1 fruit fly cellular context compared by ENCODE assay signal in the genomic region with DNA sequence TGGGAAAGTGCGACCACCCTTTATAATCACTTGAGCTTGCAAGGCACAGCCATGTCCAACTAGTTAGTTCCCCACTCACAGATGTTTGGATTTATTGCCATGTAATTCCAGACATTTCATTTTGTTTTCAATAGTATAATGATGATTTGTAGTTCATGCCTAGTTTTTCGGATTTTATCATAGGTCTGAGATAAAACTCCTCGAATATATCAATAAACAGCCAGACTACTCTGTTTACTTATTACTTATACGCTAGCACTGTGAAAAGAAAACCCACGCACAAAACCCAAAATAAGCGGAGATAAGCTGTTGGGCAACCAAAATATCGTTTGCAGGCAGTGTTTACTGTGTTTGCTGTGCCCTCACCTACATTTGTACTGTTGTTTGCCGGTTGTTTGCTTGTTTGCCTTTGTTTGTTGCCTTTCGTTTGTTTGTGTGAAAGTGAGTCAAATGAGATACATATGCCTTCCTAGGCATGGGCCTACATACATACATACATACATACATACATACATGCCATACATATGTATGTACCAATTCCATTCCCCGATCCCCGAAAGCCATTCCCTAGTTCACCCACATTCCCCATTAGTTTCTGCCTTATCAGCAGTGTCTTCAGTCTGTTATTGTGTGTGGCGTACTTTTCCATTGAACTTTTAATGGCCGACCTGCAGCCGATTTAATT.
A peak's percentile ranks its signal among the peaks of the same experiment; 100 is the strongest.
TF ChIP-seq lines count a peak whose summit lies in the region.

No protein-coding gene starts in this region.

TF ChIP-seq in whole organism, embryonic, 481 proteins besides CTCF, POLR2A, EP300 and RAD21 (continued from another document and continues in another):
- TF ChIP-seq hb (GFP tag; IDR thresholded peaks at IDR 0.05; lab: Robert Waterston, UW; ENCODE audit: partially characterized antibody) (no peak), eve (GFP tag; optimal IDR thresholded peaks at IDR 0.05; lab: Kevin White, UChicago) (peak in 1 of 2 experiments; percentile 87), CG8478 (optimal IDR thresholded peaks at IDR 0.05; lab: Kevin White, UChicago) (no peak), CG3065 (GFP tag; optimal IDR thresholded peaks at IDR 0.05; lab: Kevin White, UChicago) (peak; percentile 29), zf30C (GFP tag; optimal IDR thresholded peaks at IDR 0.05; lab: Kevin White, UChicago) (no peak), Ada2b (GFP tag; IDR thresholded peaks at IDR 0.05; lab: Robert Waterston, UW) (0 out of 2 replicates have a peak, but pooled peaks have one; percentile 4), wor (GFP tag; IDR thresholded peaks at IDR 0.05; lab: Robert Waterston, UW) (peak; percentile 44), CG15269 (tag; optimal IDR thresholded peaks at IDR 0.05; lab: Kevin White, UChicago) (peak; percentile 55), CG2116 (GFP tag; optimal IDR thresholded peaks at IDR 0.05; lab: Kevin White, UChicago) (peak; percentile 58), pho (GFP tag; optimal IDR thresholded peaks at IDR 0.05; lab: Kevin White, UChicago) (peak; percentile 31), fd64A (GFP tag; optimal IDR thresholded peaks at IDR 0.05; lab: Kevin White, UChicago) (peak; percentile 93), CG8765 (GFP tag; IDR thresholded peaks at IDR 0.05; lab: Robert Waterston, UW) (no peak), p53 (GFP tag; optimal IDR thresholded peaks at IDR 0.05; lab: Kevin White, UChicago) (peak; percentile 19), CG17802 (tag; optimal IDR thresholded peaks at IDR 0.05; lab: Kevin White, UChicago) (peak; percentile 58), corto (GFP tag; optimal IDR thresholded peaks at IDR 0.05; lab: Kevin White, UChicago) (no peak), CG1647 (GFP tag; optimal IDR thresholded peaks at IDR 0.05; lab: Kevin White, UChicago) (no peak), tio (GFP tag; optimal IDR thresholded peaks at IDR 0.05; lab: Kevin White, UChicago) (peak; percentile 46), YL-1 (GFP tag; optimal IDR thresholded peaks at IDR 0.05; lab: Kevin White, UChicago) (peak; percentile 52), ATbp (GFP tag; optimal IDR thresholded peaks at IDR 0.05; lab: Kevin White, UChicago) (peak; percentile 93), HmgZ (tag; optimal IDR thresholded peaks at IDR 0.05; lab: Kevin White, UChicago) (peak; percentile 62), Sry-δ (GFP tag; optimal IDR thresholded peaks at IDR 0.05; lab: Kevin White, UChicago) (peak; percentile 7), Sox102F (GFP tag; optimal IDR thresholded peaks at IDR 0.05; lab: Kevin White, UChicago) (peak; percentile 72), vnd (GFP tag; IDR thresholded peaks at IDR 0.05; lab: Robert Waterston, UW; ENCODE audit: partially characterized antibody) (no peak), Hand (GFP tag; optimal IDR thresholded peaks at IDR 0.05; lab: Kevin White, UChicago) (peak; percentile 40), CG4424 (GFP tag; optimal IDR thresholded peaks at IDR 0.05; lab: Kevin White, UChicago) (peak; percentile 49), tna (GFP tag; IDR thresholded peaks at IDR 0.05; lab: Robert Waterston, UW; ENCODE audit: partially characterized antibody) (no peak), CG10543 (GFP tag; optimal IDR thresholded peaks at IDR 0.05; lab: Kevin White, UChicago) (peak; percentile 48), Camta (GFP tag; optimal IDR thresholded peaks at IDR 0.05; lab: Kevin White, UChicago) (peak; percentile 73), dysf (GFP tag; IDR thresholded peaks at IDR 0.05; lab: Robert Waterston, UW) (no peak; the same call in 1 of the 3 replicates), TFAM (GFP tag; optimal IDR thresholded peaks at IDR 0.05; lab: Kevin White, UChicago) (peak; percentile 58), CG12744 (GFP tag; optimal IDR thresholded peaks at IDR 0.05; lab: Kevin White, UChicago) (peak; percentile 24), repo (GFP tag; optimal IDR thresholded peaks at IDR 0.05; lab: Kevin White, UChicago) (peak; percentile 37), peb (GFP tag; IDR thresholded peaks at IDR 0.05; lab: Robert Waterston, UW) (no peak), wek (GFP tag; optimal IDR thresholded peaks at IDR 0.05; lab: Kevin White, UChicago) (peak; percentile 76), gcm2 (GFP tag; optimal IDR thresholded peaks at IDR 0.05; lab: Kevin White, UChicago) (peak; percentile 1), jigr1 (GFP tag; IDR thresholded peaks at IDR 0.05; lab: Robert Waterston, UW) (0 out of 3 replicates have a peak, but pooled peaks have one; percentile 30), Atf-2 (GFP tag; optimal IDR thresholded peaks at IDR 0.05; lab: Kevin White, UChicago) (peak; percentile 52), ranshi (GFP tag; IDR thresholded peaks at IDR 0.05; lab: Robert Waterston, UW) (peak; percentile 37), CG13123 (GFP tag; optimal IDR thresholded peaks at IDR 0.05; lab: Kevin White, UChicago) (peak; percentile 46), sr (GFP tag; IDR thresholded peaks at IDR 0.05; lab: Robert Waterston, UW) (peak; percentile 72; the same call in 2 of the 3 replicates), CG6854 (GFP tag; optimal IDR thresholded peaks at IDR 0.05; lab: Kevin White, UChicago) (peak; percentile 6), Rfx (GFP tag; IDR thresholded peaks at IDR 0.05; lab: Robert Waterston, UW) (peak; percentile 51; the same call in 1 of the 2 replicates), CG18011 (GFP tag; optimal IDR thresholded peaks at IDR 0.05; lab: Kevin White, UChicago) (peak; percentile 36), salm (tag; optimal IDR thresholded peaks at IDR 0.05; lab: Kevin White, UChicago) (peak; percentile 68), fru (optimal IDR thresholded peaks at IDR 0.05; lab: Kevin White, UChicago) (no peak), B-H2 (GFP tag; optimal IDR thresholded peaks at IDR 0.05; lab: Kevin White, UChicago) (no peak), CG3726 (GFP tag; IDR thresholded peaks at IDR 0.05; lab: Robert Waterston, UW) (0 out of 3 replicates have a peak, but pooled peaks have one; percentile 49), Sox100B (GFP tag; optimal IDR thresholded peaks at IDR 0.05; lab: Kevin White, UChicago) (peak; percentile 81), CG17912 (GFP tag; optimal IDR thresholded peaks at IDR 0.05; lab: Kevin White, UChicago) (peak; percentile 64), CG2889 (GFP tag; IDR thresholded peaks at IDR 0.05; lab: Robert Waterston, UW) (0 out of 3 replicates have a peak, but pooled peaks have one; percentile 32), CrebB (tag; optimal IDR thresholded peaks at IDR 0.05; lab: Kevin White, UChicago) (peak; percentile 80), grn (GFP tag; optimal IDR thresholded peaks at IDR 0.05; lab: Kevin White, UChicago) (peak; percentile 34), gt (GFP tag; IDR thresholded peaks at IDR 0.05; lab: Robert Waterston, UW) (no peak), ato (GFP tag; IDR thresholded peaks at IDR 0.05; lab: Robert Waterston, UW; ENCODE audit: partially characterized antibody) (no peak), lbe (GFP tag; optimal IDR thresholded peaks at IDR 0.05; lab: Kevin White, UChicago) (no peak), CG31224 (GFP tag; IDR thresholded peaks at IDR 0.05; lab: Robert Waterston, UW) (no peak), CG12391 (tag; optimal IDR thresholded peaks at IDR 0.05; lab: Kevin White, UChicago) (peak; percentile 64), nmo (GFP tag; optimal IDR thresholded peaks at IDR 0.05; lab: Kevin White, UChicago) (peak; percentile 63), Mrtf (GFP tag; IDR thresholded peaks at IDR 0.05; lab: Robert Waterston, UW) (no peak), CG6813 (GFP tag; optimal IDR thresholded peaks at IDR 0.05; lab: Kevin White, UChicago) (peak; percentile 93), Six4 (GFP tag; optimal IDR thresholded peaks at IDR 0.05; lab: Kevin White, UChicago) (peak; percentile 67), CG14050 (GFP tag; IDR thresholded peaks at IDR 0.05; lab: Robert Waterston, UW) (peak; percentile 17; the same call in 1 of the 3 replicates), E2f1 (GFP tag; IDR thresholded peaks at IDR 0.05; lab: Robert Waterston, UW) (0 out of 2 replicates have a peak, but pooled peaks have one; percentile 48), Asciz (GFP tag; optimal IDR thresholded peaks at IDR 0.05; lab: Kevin White, UChicago) (peak; percentile 92), bigmax (GFP tag; optimal IDR thresholded peaks at IDR 0.05; lab: Kevin White, UChicago) (peak; percentile 1), lab (GFP tag; optimal IDR thresholded peaks at IDR 0.05; lab: Kevin White, UChicago) (peak; percentile 70), chm (GFP tag; IDR thresholded peaks at IDR 0.05; lab: Robert Waterston, UW) (peak; percentile 73), Kr (GFP tag; optimal IDR thresholded peaks at IDR 0.05; lab: Kevin White, UChicago) (peak; percentile 93), CG11085 (GFP tag; IDR thresholded peaks at IDR 0.05; lab: Robert Waterston, UW) (no peak), ara (GFP tag; IDR thresholded peaks at IDR 0.05; lab: Robert Waterston, UW) (peak; percentile 84), tx (GFP tag; optimal IDR thresholded peaks at IDR 0.05; lab: Kevin White, UChicago) (no peak), Bteb2 (GFP tag; optimal IDR thresholded peaks at IDR 0.05; lab: Kevin White, UChicago) (peak; percentile 25), CG17612 (GFP tag; IDR thresholded peaks at IDR 0.05; lab: Robert Waterston, UW) (no peak), cwo (GFP tag; optimal IDR thresholded peaks at IDR 0.05; lab: Kevin White, UChicago) (peak; percentile 25), CG18476 (GFP tag; optimal IDR thresholded peaks at IDR 0.05; lab: Kevin White, UChicago) (peak; percentile 38), Fer3 (tag; optimal IDR thresholded peaks at IDR 0.05; lab: Kevin White, UChicago) (peak; percentile 61), luna (GFP tag; optimal IDR thresholded peaks at IDR 0.05; lab: Kevin White, UChicago) (no peak), CG13775 (GFP tag; optimal IDR thresholded peaks at IDR 0.05; lab: Kevin White, UChicago) (peak; percentile 49), bab2 (GFP tag; optimal IDR thresholded peaks at IDR 0.05; lab: Kevin White, UChicago) (peak; percentile 81), CG33213 (GFP tag; optimal IDR thresholded peaks at IDR 0.05; lab: Kevin White, UChicago) (peak; percentile 61), fu2 (GFP tag; optimal IDR thresholded peaks at IDR 0.05; lab: Kevin White, UChicago) (no peak), Side (GFP tag; optimal IDR thresholded peaks at IDR 0.05; lab: Kevin White, UChicago) (peak; percentile 67), cad (GFP tag; optimal IDR thresholded peaks at IDR 0.05; lab: Kevin White, UChicago) (no peak), CG16863 (GFP tag; optimal IDR thresholded peaks at IDR 0.05; lab: Kevin White, UChicago) (peak; percentile 56), CG6683 (GFP tag; optimal IDR thresholded peaks at IDR 0.05; lab: Kevin White, UChicago) (peak; percentile 48), CG7928 (GFP tag; optimal IDR thresholded peaks at IDR 0.05; lab: Kevin White, UChicago) (no peak), yki (optimal IDR thresholded peaks at IDR 0.05; lab: Kevin White, UChicago) (no peak), klu (GFP tag; IDR thresholded peaks at IDR 0.05; lab: Robert Waterston, UW) (peak; percentile 13; the same call in 1 of the 2 replicates), CG4854 (GFP tag; optimal IDR thresholded peaks at IDR 0.05; lab: Kevin White, UChicago) (peak; percentile 59), NFAT (GFP tag; IDR thresholded peaks at IDR 0.05; lab: Robert Waterston, UW) (peak; percentile 67), unc-4 (GFP tag; IDR thresholded peaks at IDR 0.05; lab: Robert Waterston, UW; ENCODE audit: partially characterized antibody) (no peak), mld (GFP tag; IDR thresholded peaks at IDR 0.05; lab: Robert Waterston, UW; ENCODE audit: partially characterized antibody) (no peak), H15 (GFP tag; IDR thresholded peaks at IDR 0.05; lab: Robert Waterston, UW) (no peak), CG17361 (GFP tag; IDR thresholded peaks at IDR 0.05; lab: Robert Waterston, UW) (peak; percentile 65; the same call in 2 of the 3 replicates), CG14860 (GFP tag; IDR thresholded peaks at IDR 0.05; lab: Robert Waterston, UW; ENCODE audit: partially characterized antibody) (no peak), CG4328 (GFP tag; optimal IDR thresholded peaks at IDR 0.05; lab: Kevin White, UChicago) (peak; percentile 71), cg (GFP tag; optimal IDR thresholded peaks at IDR 0.05; lab: Kevin White, UChicago) (peak; percentile 73), CG15696 (tag; optimal IDR thresholded peaks at IDR 0.05; lab: Kevin White, UChicago) (peak; percentile 95), CG2120 (GFP tag; optimal IDR thresholded peaks at IDR 0.05; lab: Kevin White, UChicago) (peak; percentile 54), kay (GFP tag; optimal IDR thresholded peaks at IDR 0.05; lab: Kevin White, UChicago) (peak; percentile 41), disco-r (GFP tag; optimal IDR thresholded peaks at IDR 0.05; lab: Kevin White, UChicago) (peak; percentile 30), slbo (GFP tag; IDR thresholded peaks at IDR 0.05; lab: Robert Waterston, UW) (peak; percentile 12; the same call in 1 of the 2 replicates), CG8944 (GFP tag; optimal IDR thresholded peaks at IDR 0.05; lab: Kevin White, UChicago) (peak; percentile 50), h (optimal IDR thresholded peaks at IDR 0.05; lab: Kevin White, UChicago) (no peak), gsb (GFP tag; IDR thresholded peaks at IDR 0.05; lab: Robert Waterston, UW) (no peak), CG13287 (GFP tag; IDR thresholded peaks at IDR 0.05; lab: Robert Waterston, UW; ENCODE audit: partially characterized antibody) (no peak), dmrt11E (tag; optimal IDR thresholded peaks at IDR 0.05; lab: Kevin White, UChicago) (peak; percentile 82), CG14710 (tag; optimal IDR thresholded peaks at IDR 0.05; lab: Kevin White, UChicago) (peak; percentile 79), CG8290 (GFP tag; optimal IDR thresholded peaks at IDR 0.05; lab: Kevin White, UChicago) (peak; percentile 88), CG8290 (tag; optimal IDR thresholded peaks at IDR 0.05; lab: Kevin White, UChicago) (peak; percentile 60 to 91), CG30403 (GFP tag; optimal IDR thresholded peaks at IDR 0.05; lab: Kevin White, UChicago) (peak; percentile 36), CG9215 (GFP tag; IDR thresholded peaks at IDR 0.05; lab: Robert Waterston, UW) (no peak), dan (GFP tag; IDR thresholded peaks at IDR 0.05; lab: Robert Waterston, UW) (no peak), cato (GFP tag; optimal IDR thresholded peaks at IDR 0.05; lab: Kevin White, UChicago; ENCODE audit: borderline replicate concordance) (peak; percentile 47), ash1 (GFP tag; optimal IDR thresholded peaks at IDR 0.05; lab: Kevin White, UChicago) (peak; percentile 57), CG43689 (GFP tag; IDR thresholded peaks at IDR 0.05; lab: Robert Waterston, UW) (peak; percentile 45; the same call in 1 of the 2 replicates), CG4820 (GFP tag; optimal IDR thresholded peaks at IDR 0.05; lab: Kevin White, UChicago) (peak; percentile 61), Nf-YB (GFP tag; optimal IDR thresholded peaks at IDR 0.05; lab: Kevin White, UChicago) (peak; percentile 41), CG18619 (GFP tag; optimal IDR thresholded peaks at IDR 0.05; lab: Kevin White, UChicago) (peak; percentile 60), Bgb (GFP tag; IDR thresholded peaks at IDR 0.05; lab: Robert Waterston, UW; ENCODE audit: partially characterized antibody) (no peak)
